Fruit fly (Drosophila melanogaster) whole organism, adult: ENCODE data around the gene CG45603.

Experiments
- CG11617 ChIP-seq: fragments of 200-800 bp; sonication (Bioruptor generic); optimal IDR thresholded peaks from 2 replicates; lab custom pipeline; 2017; ENCODE audit warnings: mild to moderate bottlenecking, missing biosample characterization, missing genetic modification reagents, missing genetic modification characterization
- CG12768 ChIP-seq: fragments of 200-800 bp; sonication (Bioruptor generic); optimal IDR thresholded peaks from 2 replicates; lab custom pipeline; 2017; ENCODE audit warnings: missing biosample characterization, missing genetic modification characterization, mild to moderate bottlenecking, moderate library complexity, missing genetic modification reagents
- CG14711 ChIP-seq: fragments of 200-800 bp; sonication (Bioruptor generic); optimal IDR thresholded peaks from 2 replicates; lab custom pipeline; 2018; ENCODE audit warnings: missing biosample characterization, mild to moderate bottlenecking, missing genetic modification characterization, moderate library complexity
- CG1620 ChIP-seq: fragments of 200-800 bp; sonication (Bioruptor generic); optimal IDR thresholded peaks from 2 replicates; lab custom pipeline; 2016; ENCODE audit warnings: missing biosample characterization, missing genetic modification characterization
- CG33017 ChIP-seq: fragments of 200-800 bp; sonication (Bioruptor generic); optimal IDR thresholded peaks from 2 replicates; lab custom pipeline; 2018; ENCODE audit warnings: missing biosample characterization, mild to moderate bottlenecking, missing genetic modification characterization, moderate library complexity
- CG5204 ChIP-seq: fragments of 200-800 bp; sonication (Bioruptor generic); optimal IDR thresholded peaks from 2 replicates; lab custom pipeline; 2016; ENCODE audit warnings: missing biosample characterization, missing genetic modification characterization
- CG7045 ChIP-seq: fragments of 200-800 bp; sonication (Bioruptor generic); optimal IDR thresholded peaks from 2 replicates; lab custom pipeline; 2017; ENCODE audit warnings: missing biosample characterization, mild to moderate bottlenecking, missing genetic modification characterization
- CG7101 ChIP-seq: fragments of 200-800 bp; sonication (Bioruptor generic); optimal IDR thresholded peaks from 2 replicates; lab custom pipeline; 2018; ENCODE audit warnings: missing biosample characterization, mild to moderate bottlenecking, missing genetic modification characterization, moderate library complexity
- Clk ChIP-seq: fragments of 200-800 bp; sonication (Bioruptor generic); optimal IDR thresholded peaks from 2 replicates; lab custom pipeline; 2017; ENCODE audit warnings: missing biosample characterization, missing genetic modification characterization
- Crg-1 ChIP-seq: fragments of 200-800 bp; sonication (Bioruptor generic); optimal IDR thresholded peaks from 2 replicates; lab custom pipeline; 2016; ENCODE audit warnings: missing biosample characterization, missing genetic modification characterization
- Hr96 ChIP-seq: fragments of 200-800 bp; sonication (Bioruptor generic); optimal IDR thresholded peaks from 2 replicates; lab custom pipeline; 2016; ENCODE audit warnings: missing biosample characterization, missing genetic modification characterization
- Mnt ChIP-seq: fragments of 200-800 bp; sonication (Bioruptor generic); optimal IDR thresholded peaks from 2 replicates; lab custom pipeline; 2016; ENCODE audit warnings: missing biosample characterization, mild to moderate bottlenecking, missing genetic modification characterization
- bab1 ChIP-seq: fragments of 200-800 bp; sonication (Bioruptor generic); optimal IDR thresholded peaks from 3 replicates; lab custom pipeline; 2019; ENCODE audit warnings: missing biosample characterization, mild to moderate bottlenecking, missing genetic modification characterization, moderate library complexity
- cic ChIP-seq: fragments of 200-800 bp; sonication (Bioruptor generic); optimal IDR thresholded peaks from 2 replicates; lab custom pipeline; 2017; ENCODE audit warnings: missing biosample characterization, mild to moderate bottlenecking, missing genetic modification characterization, moderate library complexity
- cnc ChIP-seq, 2 experiments: fragments of >200 bp; optimal IDR thresholded peaks; 2 replicates each; lab custom pipeline; 2017
- kay ChIP-seq: fragments of 200-800 bp; sonication (Bioruptor generic); peaks from one replicate; lab custom pipeline; 2016; ENCODE audit warnings: missing biosample characterization, missing genetic modification characterization, borderline replicate concordance
- ovo ChIP-seq: fragments of 200-800 bp; sonication (Bioruptor generic); optimal IDR thresholded peaks from 2 replicates; lab custom pipeline; 2016; ENCODE audit warnings: missing biosample characterization, missing genetic modification characterization
- pad ChIP-seq: fragments of 200-800 bp; sonication (Bioruptor generic); optimal IDR thresholded peaks from 3 replicates; lab custom pipeline; 2017; ENCODE audit warnings: missing biosample characterization, missing genetic modification characterization, mild to moderate bottlenecking, moderate library complexity, missing genetic modification reagents
- tj ChIP-seq: fragments of 200-800 bp; sonication (Bioruptor generic); optimal IDR thresholded peaks from 3 replicates; lab custom pipeline; 2017; ENCODE audit warnings: missing biosample characterization, mild to moderate bottlenecking, missing genetic modification characterization, moderate library complexity
- toe ChIP-seq: fragments of 200-800 bp; sonication (Bioruptor generic); optimal IDR thresholded peaks from 2 replicates; lab custom pipeline; 2016; ENCODE audit warnings: missing biosample characterization, missing genetic modification characterization

Gene CG45603

DNA sequence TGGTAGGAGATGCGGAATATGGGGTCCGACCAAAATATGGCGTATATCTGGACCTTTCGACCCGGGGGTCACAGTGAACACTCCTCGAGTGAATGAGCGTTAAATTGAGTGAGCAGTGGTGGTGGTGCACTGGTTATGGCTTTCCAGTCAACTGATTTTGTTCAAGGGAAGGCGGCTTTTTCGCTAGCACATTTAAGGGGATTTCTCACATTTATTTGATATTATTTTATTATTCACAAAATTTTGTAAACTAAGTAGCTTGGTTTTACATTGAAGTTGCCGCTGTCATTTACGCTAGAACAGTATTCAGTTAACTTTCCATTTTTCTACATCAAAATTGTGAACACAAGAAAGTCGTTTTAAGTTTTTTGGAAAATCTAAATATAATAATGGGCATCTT, at the start of gene CG45603:
TSS of gene CG45603 (plus strand) at position 301 of the 400 bp plus-strand sequence.
- TF ChIP-seq Mnt (GFP tag; lab: Kevin White, UChicago) (no peak), CG1620 (GFP tag; lab: Kevin White, UChicago) (no peak), bab1 (GFP tag; lab: Kevin White, UChicago) (no peak), Hr96 (GFP tag; lab: Kevin White, UChicago) (no peak), Clk (GFP tag; lab: Kevin White, UChicago) (no peak), CG5204 (no peak), CG7101 (tag; lab: Kevin White, UChicago) (no peak), CG7045 (GFP tag; lab: Kevin White, UChicago) (no peak), CG11617 (GFP tag; lab: Kevin White, UChicago) (no peak), cnc (optimal IDR thresholded peaks at IDR 0.05; lab: Kevin White, UChicago) (no peak), kay (GFP tag; lab: Kevin White, UChicago) (no peak), CG33017 (no peak), Crg-1 (no peak), toe (GFP tag; lab: Kevin White, UChicago) (no peak), cic (GFP tag; lab: Kevin White, UChicago) (no peak), CG12768 (GFP tag; lab: Kevin White, UChicago) (no peak)

DNA sequence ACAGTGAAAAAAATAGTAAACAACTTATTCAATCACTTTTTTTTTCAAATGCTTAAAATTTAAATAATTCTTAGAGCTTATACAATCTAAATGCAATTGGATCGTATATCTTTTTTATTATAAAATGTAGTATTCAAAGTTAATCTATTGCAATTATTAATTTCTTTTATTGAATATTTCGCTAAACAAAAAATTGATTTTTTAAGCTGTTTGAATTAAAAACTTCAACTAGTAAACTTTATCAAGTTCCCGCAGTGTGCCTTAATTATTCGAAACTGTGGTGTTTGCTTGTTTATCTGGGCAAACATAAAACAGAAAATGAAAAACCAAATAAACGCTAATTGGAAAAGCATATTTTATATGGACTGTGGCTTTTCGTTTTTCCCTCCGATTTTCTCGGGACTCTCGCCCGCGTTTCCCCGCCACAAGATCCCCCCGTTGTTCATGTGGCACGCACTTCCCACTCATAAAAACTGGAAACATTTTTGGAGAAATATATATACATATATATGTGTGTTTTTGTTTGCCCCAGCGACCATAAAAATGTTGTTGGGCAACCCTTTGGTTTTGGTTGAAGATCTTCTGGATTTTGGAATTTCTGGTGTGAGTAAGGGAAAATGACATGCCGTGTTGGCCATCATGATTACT, 49.0 kb upstream of the CG45603 start:
- no peak for TF ChIP-seq toe (GFP tag; lab: Kevin White, UChicago)
- no peak for TF ChIP-seq CG7045 (GFP tag; lab: Kevin White, UChicago)
- TF ChIP-seq Clk (GFP tag; lab: Kevin White, UChicago), result no peak
- no peak for TF ChIP-seq Crg-1
- no peak for TF ChIP-seq Mnt (GFP tag; lab: Kevin White, UChicago)
- no peak for TF ChIP-seq tj
- no peak for TF ChIP-seq ovo (GFP tag; lab: Kevin White, UChicago)
- no peak for TF ChIP-seq CG33017
- no peak for TF ChIP-seq kay (GFP tag; lab: Kevin White, UChicago)
- TF ChIP-seq CG12768 (GFP tag; lab: Kevin White, UChicago), result no peak
- TF ChIP-seq CG14711, result no peak
- TF ChIP-seq Hr96 (GFP tag; lab: Kevin White, UChicago), result no peak
- no peak for TF ChIP-seq CG5204
- no peak for TF ChIP-seq CG11617 (GFP tag; lab: Kevin White, UChicago)
- TF ChIP-seq cic (GFP tag; lab: Kevin White, UChicago), result no peak
- no peak for TF ChIP-seq pad
- no peak for TF ChIP-seq bab1 (GFP tag; lab: Kevin White, UChicago)

DNA sequence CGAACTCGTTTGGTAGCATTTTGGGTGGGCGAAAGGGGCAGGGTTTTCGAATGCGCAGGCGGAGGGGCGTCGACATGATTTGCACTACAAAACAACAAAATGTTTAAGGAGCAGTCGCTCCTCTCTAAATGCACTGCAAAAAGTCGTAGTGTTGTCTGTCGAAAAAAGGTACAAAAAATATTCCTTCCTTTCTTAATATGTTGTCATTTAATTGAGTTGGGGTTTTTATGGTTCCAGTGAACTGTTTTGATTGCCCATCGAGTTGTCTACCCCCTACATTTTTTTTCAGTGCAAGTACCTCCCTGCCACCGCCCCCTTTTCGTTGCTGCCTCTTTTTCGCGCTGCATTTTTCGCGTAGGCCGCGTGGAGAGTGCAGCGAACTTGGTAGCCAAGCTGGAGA, 47.9 kb upstream of the CG45603 start:
- TF ChIP-seq toe (GFP tag; lab: Kevin White, UChicago) (no peak), tj (no peak), CG12768 (GFP tag; lab: Kevin White, UChicago) (no peak), CG7045 (GFP tag; lab: Kevin White, UChicago) (no peak), kay (GFP tag; lab: Kevin White, UChicago) (no peak), cnc (optimal IDR thresholded peaks at IDR 0.05; lab: Kevin White, UChicago) (no peak), bab1 (GFP tag; lab: Kevin White, UChicago) (no peak)

DNA sequence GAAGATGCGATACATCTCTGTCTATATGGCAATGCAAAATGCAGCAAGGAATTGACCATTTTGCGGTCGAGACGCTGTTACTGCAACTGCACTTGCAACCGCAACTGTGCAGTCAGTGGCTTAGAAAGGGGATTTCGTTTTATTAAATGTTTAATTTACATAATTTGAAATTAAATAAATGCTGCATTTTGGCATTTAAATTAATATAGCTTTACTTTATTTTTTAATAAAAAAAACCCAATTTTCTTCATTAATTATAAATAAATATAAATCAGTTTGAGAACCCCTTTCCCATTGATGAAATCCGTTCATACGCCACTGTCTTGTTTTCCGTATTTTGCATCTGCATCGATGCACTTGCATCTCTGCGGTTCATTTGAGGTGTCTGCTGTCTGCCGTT, 46.5 kb upstream of the CG45603 start:
- no peak for TF ChIP-seq pad
- TF ChIP-seq CG14711, result no peak
- TF ChIP-seq CG11617 (GFP tag; lab: Kevin White, UChicago), result no peak
- TF ChIP-seq CG12768 (GFP tag; lab: Kevin White, UChicago), result no peak
- TF ChIP-seq CG7045 (GFP tag; lab: Kevin White, UChicago), result no peak
- no peak for TF ChIP-seq CG5204
- TF ChIP-seq toe (GFP tag; lab: Kevin White, UChicago), result no peak
- no peak for TF ChIP-seq Mnt (GFP tag; lab: Kevin White, UChicago)
- no peak for TF ChIP-seq cnc (optimal IDR thresholded peaks at IDR 0.05; lab: Kevin White, UChicago)
- TF ChIP-seq Hr96 (GFP tag; lab: Kevin White, UChicago), result no peak
- no peak for TF ChIP-seq Crg-1
- no peak for TF ChIP-seq cic (GFP tag; lab: Kevin White, UChicago)
- no peak for TF ChIP-seq CG1620 (GFP tag; lab: Kevin White, UChicago)
- no peak for TF ChIP-seq Clk (GFP tag; lab: Kevin White, UChicago)

- no peak for TF ChIP-seq cnc (optimal IDR thresholded peaks at IDR 0.05; lab: Kevin White, UChicago)
- TF ChIP-seq ovo (GFP tag; lab: Kevin White, UChicago), result no peak
- TF ChIP-seq cic (GFP tag; lab: Kevin White, UChicago), result no peak
- no peak for TF ChIP-seq Hr96 (GFP tag; lab: Kevin White, UChicago)
- no peak for TF ChIP-seq Crg-1
- no peak for TF ChIP-seq Clk (GFP tag; lab: Kevin White, UChicago)
- no peak for TF ChIP-seq kay (GFP tag; lab: Kevin White, UChicago)
- TF ChIP-seq CG12768 (GFP tag; lab: Kevin White, UChicago), result no peak
- TF ChIP-seq CG5204, result no peak
- TF ChIP-seq toe (GFP tag; lab: Kevin White, UChicago), result no peak
- TF ChIP-seq CG14711, result no peak
Measured at dm6 chrX:12235777-12236176, 38.7 kb upstream of the CG45603 start, which contains the start of gene CG32655. CG32655 (minus strand) TSS chrX:12235877.

- TF ChIP-seq cic (GFP tag; lab: Kevin White, UChicago) (no peak), tj (no peak), pad (no peak), Hr96 (GFP tag; lab: Kevin White, UChicago) (no peak)
Measured at dm6 chrX:12239500-12239899, 34.9 kb upstream of the CG45603 start.
